Worm (Caenorhabditis elegans) whole organism, mixed stage, embryonic: Measurements from ENCODE around the gene exos-7.

ENCODE experiments used
- bed-3 ChIP-seq: fragments of 200-800 bp; sonication (Bioruptor generic); optimal IDR thresholded peaks from 3 replicates; lab custom pipeline; 2018; ENCODE audit warnings: mild to moderate bottlenecking, missing genetic modification characterization, moderate library complexity, missing compliant biosample characterization
- ces-1 ChIP-seq: fragments of 150-350 bp; optimal IDR thresholded peaks from 2 replicates; lab custom pipeline; 2014; ENCODE audit warnings: missing biosample characterization, missing genetic modification reagents, missing genetic modification characterization
- cnd-1 ChIP-seq: fragments of 200-800 bp; sonication (Bioruptor generic); optimal IDR thresholded peaks from 2 replicates; lab custom pipeline; 2018; ENCODE audit warnings: mild to moderate bottlenecking, missing genetic modification characterization, missing compliant biosample characterization
- mep-1 ChIP-seq: fragments of 150-350 bp; optimal IDR thresholded peaks from 2 replicates; lab custom pipeline; 2017; ENCODE audit warnings: missing biosample characterization, missing genetic modification reagents, missing genetic modification characterization, inconsistent platforms
- unc-120 ChIP-seq: sonication (generic microtip); optimal IDR thresholded peaks from 2 replicates; lab custom pipeline; 2017; ENCODE audit warnings: missing genetic modification characterization, missing compliant biosample characterization; ENCODE audit not compliant: poor library complexity, severe bottlenecking
- ztf-11 ChIP-seq: fragments of 150-350 bp; optimal IDR thresholded peaks from 2 replicates; lab custom pipeline; 2014; ENCODE audit warnings: missing biosample characterization, missing genetic modification characterization

The exos-7 gene

ce11 chrV:20879069-20879667, 40.5 kb downstream of the exos-7 start, which contains the start of gene unc-80:
unc-80 (plus strand) TSS chrV:20879601.
- TF ChIP-seq cnd-1 (tag; lab: Kevin White, UChicago) (no peak), ces-1 (GFP tag; lab: Kevin White, UChicago) (peak; percentile 84), mep-1 (tag; lab: Kevin White, UChicago) (peak; percentile 6), bed-3 (no peak), unc-120 (tag; lab: Kevin White, UChicago) (peak; percentile 8), ztf-11 (tag; lab: Kevin White, UChicago) (no peak)
- TF ChIP-seq, all 35 proteins: peak for 3
